Worm (Caenorhabditis elegans) whole organism, young adult: Measurements from ENCODE around the gene srbc-44.

ENCODE experiments used
- C06A6.2 ChIP-seq: fragments of 200-800 bp; sonication (Bioruptor generic); conservative IDR thresholded peaks from 2 replicates; pipeline ENCODE4 v1.3.6; 2022; ENCODE audit warnings: missing genetic modification characterization, missing compliant biosample characterization
- F22D6.2 ChIP-seq: sonication (generic microtip); optimal IDR thresholded peaks from 2 replicates; lab custom pipeline; 2016; ENCODE audit warnings: mild to moderate bottlenecking, missing genetic modification characterization, missing compliant biosample characterization
- F33H1.4 ChIP-seq: fragments of 200-800 bp; sonication (Bioruptor generic); IDR thresholded peaks from 2 replicates; pipeline ENCODE4 v1.3.6; 2022; ENCODE audit warnings: missing genetic modification reagents, missing genetic modification characterization, missing compliant biosample characterization
- F39B2.1 ChIP-seq: fragments of 200-800 bp; sonication (Bioruptor generic); IDR thresholded peaks from 2 replicates; pipeline ENCODE4 v1.3.6; 2022; ENCODE audit warnings: missing genetic modification reagents, missing genetic modification characterization, missing compliant biosample characterization
- F52B5.7 ChIP-seq: sonication (generic microtip); optimal IDR thresholded peaks from 2 replicates; lab custom pipeline; 2016; ENCODE audit warnings: mild to moderate bottlenecking, missing genetic modification characterization, missing compliant biosample characterization
- K12H6.12 ChIP-seq: fragments of 200-800 bp; sonication (Bioruptor generic); optimal IDR thresholded peaks from 2 replicates; lab custom pipeline; 2018; ENCODE audit warnings: mild to moderate bottlenecking, missing genetic modification characterization, missing compliant biosample characterization
- Y79H2A.3 ChIP-seq: fragments of 200-800 bp; sonication (Bioruptor generic); conservative IDR thresholded peaks from 2 replicates; pipeline ENCODE4 v1.3.6; 2022; ENCODE audit warnings: missing genetic modification reagents, missing genetic modification characterization, missing compliant biosample characterization
- Y95B8A.8 ChIP-seq: fragments of 200-800 bp; sonication (Bioruptor generic); IDR thresholded peaks from 2 replicates; pipeline ENCODE4 v1.3.6; 2022; ENCODE audit warnings: missing genetic modification reagents, missing genetic modification characterization, missing compliant biosample characterization
- ZK185.1 ChIP-seq: sonication (generic microtip); optimal IDR thresholded peaks from 2 replicates; lab custom pipeline; 2016; ENCODE audit warnings: mild to moderate bottlenecking, missing genetic modification characterization, missing compliant biosample characterization; ENCODE audit not compliant: poor library complexity, severe bottlenecking
- aptf-2 ChIP-seq: fragments of 200-800 bp; sonication (Bioruptor generic); conservative IDR thresholded peaks from 2 replicates; pipeline ENCODE4 v1.3.6; 2022; ENCODE audit warnings: missing genetic modification reagents, missing genetic modification characterization, missing compliant biosample characterization
- atf-7 ChIP-seq: sonication (generic microtip); optimal IDR thresholded peaks from 2 replicates; lab custom pipeline; 2017; ENCODE audit warnings: mild to moderate bottlenecking, missing genetic modification characterization, missing compliant biosample characterization
- attf-5 ChIP-seq: fragments of 200-800 bp; sonication (Bioruptor generic); optimal IDR thresholded peaks from 2 replicates; lab custom pipeline; 2018; ENCODE audit warnings: mild to moderate bottlenecking, missing genetic modification characterization, missing compliant biosample characterization
- bed-1 ChIP-seq: fragments of 200-800 bp; sonication (Bioruptor generic); IDR thresholded peaks from 2 replicates; pipeline ENCODE4 v1.3.6; 2022; ENCODE audit warnings: missing genetic modification reagents, missing genetic modification characterization, missing compliant biosample characterization
- ccch-3 ChIP-seq: fragments of 200-800 bp; sonication (Bioruptor generic); optimal IDR thresholded peaks from 2 replicates; lab custom pipeline; 2018; ENCODE audit warnings: mild to moderate bottlenecking, missing genetic modification characterization, missing compliant biosample characterization
- cebp-1 ChIP-seq, 2 experiments: fragments of 200-800 bp in 1 of 2; sonication (Bioruptor generic) in 1 of 2; sonication (generic microtip) in 1 of 2; IDR thresholded peaks in 1 of 2; optimal IDR thresholded peaks in 1 of 2; 2 replicates each; pipeline versions ENCODE4 v1.3.6 to Lab custom; 2017 to 2022; ENCODE audit warnings: missing compliant biosample characterization in 2 of 2, missing genetic modification characterization in 2 of 2, mild to moderate bottlenecking in 1 of 2, missing genetic modification reagents in 1 of 2, moderate library complexity in 1 of 2
- cebp-2 ChIP-seq: fragments of 200-800 bp; sonication (Bioruptor generic); IDR thresholded peaks from 2 replicates; pipeline ENCODE4 v1.3.6; 2022; ENCODE audit warnings: missing genetic modification characterization, missing compliant biosample characterization
- chd-7 ChIP-seq: sonication (generic microtip); optimal IDR thresholded peaks from 2 replicates; lab custom pipeline; 2016; ENCODE audit warnings: mild to moderate bottlenecking, missing genetic modification characterization, moderate library complexity, missing compliant biosample characterization
- dpff-1 ChIP-seq: sonication (generic microtip); optimal IDR thresholded peaks from 2 replicates; lab custom pipeline; 2017; ENCODE audit warnings: mild to moderate bottlenecking, missing genetic modification characterization, missing compliant biosample characterization
- egl-18 ChIP-seq: fragments of 200-800 bp; sonication (Bioruptor generic); IDR thresholded peaks from 2 replicates; pipeline ENCODE4 v1.3.6; 2022; ENCODE audit warnings: missing genetic modification reagents, missing genetic modification characterization, missing compliant biosample characterization
- egl-44 ChIP-seq: fragments of 200-800 bp; sonication (Bioruptor generic); IDR thresholded peaks from 2 replicates; pipeline ENCODE4 v1.3.6; 2022; ENCODE audit warnings: missing genetic modification reagents, missing genetic modification characterization, missing compliant biosample characterization
- egrh-3 ChIP-seq: fragments of 200-800 bp; sonication (Bioruptor generic); IDR thresholded peaks from 2 replicates; pipeline ENCODE4 v1.3.6; 2022; ENCODE audit warnings: missing genetic modification reagents, missing genetic modification characterization, missing compliant biosample characterization
- ekl-4 ChIP-seq: fragments of 200-800 bp; sonication (Bioruptor generic); IDR thresholded peaks from 2 replicates; pipeline ENCODE4 v1.3.6; 2022; ENCODE audit warnings: missing genetic modification reagents, missing genetic modification characterization, missing compliant biosample characterization
- hlh-12 ChIP-seq: sonication (generic microtip); optimal IDR thresholded peaks from 2 replicates; lab custom pipeline; 2016; ENCODE audit warnings: missing genetic modification characterization, missing compliant biosample characterization
- hlh-26 ChIP-seq: fragments of 200-800 bp; sonication (Bioruptor generic); conservative IDR thresholded peaks from 2 replicates; pipeline ENCODE4 v1.3.6; 2022; ENCODE audit warnings: missing genetic modification reagents, missing genetic modification characterization, missing compliant biosample characterization
- hmg-1.2 ChIP-seq: fragments of 200-800 bp; sonication (Bioruptor generic); IDR thresholded peaks from 2 replicates; pipeline ENCODE4 v1.3.6; 2022; ENCODE audit warnings: missing genetic modification reagents, missing genetic modification characterization, missing compliant biosample characterization
- hrde-1 ChIP-seq: sonication (generic microtip); optimal IDR thresholded peaks from 2 replicates; lab custom pipeline; 2016; ENCODE audit warnings: missing genetic modification characterization, mild to moderate bottlenecking, missing compliant biosample characterization, moderate library complexity, missing genotype, missing genetic modification reagents, borderline replicate concordance
- let-607 ChIP-seq, 2 experiments: fragments of 200-800 bp in 1 of 2; sonication (Bioruptor generic) in 1 of 2; sonication (generic microtip) in 1 of 2; optimal IDR thresholded peaks; 2 replicates each; lab custom pipeline; 2016 to 2018; ENCODE audit warnings: mild to moderate bottlenecking in 2 of 2, missing compliant biosample characterization in 2 of 2, missing genetic modification characterization in 2 of 2, moderate library complexity in 2 of 2, missing genotype in 1 of 2
- lin-35 ChIP-seq, 3 experiments: fragments of 150-350 bp in 2 of 3; sonication (generic microtip) in 1 of 3; optimal IDR thresholded peaks; 2 replicates each; lab custom pipeline; 2014 to 2018; ENCODE audit warnings: missing biosample characterization in 3 of 3, missing genetic modification characterization in 3 of 3, missing genetic modification reagents in 3 of 3
- lin-40 ChIP-seq: sonication (generic microtip); optimal IDR thresholded peaks from 2 replicates; lab custom pipeline; 2016; ENCODE audit warnings: missing genetic modification characterization, mild to moderate bottlenecking, missing compliant biosample characterization, missing genotype, missing genetic modification reagents
- lsl-1 ChIP-seq: fragments of 200-800 bp; sonication (Bioruptor generic); optimal IDR thresholded peaks from 2 replicates; lab custom pipeline; 2018; ENCODE audit warnings: mild to moderate bottlenecking, missing genetic modification characterization, moderate library complexity, missing compliant biosample characterization
- madf-10 ChIP-seq: sonication (generic microtip); optimal IDR thresholded peaks from 2 replicates; lab custom pipeline; 2016; ENCODE audit warnings: mild to moderate bottlenecking, missing genetic modification characterization, missing compliant biosample characterization
- mcd-1 ChIP-seq: fragments of 200-800 bp; sonication (Bioruptor generic); IDR thresholded peaks from 2 replicates; pipeline ENCODE4 v1.3.6; 2022; ENCODE audit warnings: missing genetic modification reagents, missing genetic modification characterization, missing compliant biosample characterization
- nfyb-1 ChIP-seq: fragments of 200-800 bp; sonication (Bioruptor generic); IDR thresholded peaks from 2 replicates; pipeline ENCODE4 v1.3.6; 2022; ENCODE audit warnings: missing genetic modification reagents, missing genetic modification characterization, missing compliant biosample characterization
- nhr-120 ChIP-seq: fragments of 200-800 bp; sonication (Bioruptor generic); IDR thresholded peaks from 2 replicates; pipeline ENCODE4 v1.3.6; 2022; ENCODE audit warnings: missing genetic modification characterization, missing compliant biosample characterization
- pha-4 ChIP-seq: fragments of 150-350 bp; sonication (generic microtip); optimal IDR thresholded peaks from 2 replicates; lab custom pipeline; 2014; ENCODE audit warnings: missing biosample characterization, missing genetic modification reagents, missing genetic modification characterization
- rcor-1 ChIP-seq: fragments of 200-800 bp; sonication (Bioruptor generic); IDR thresholded peaks from 2 replicates; pipeline ENCODE4 v1.3.6; 2022; ENCODE audit warnings: missing genetic modification reagents, missing genetic modification characterization, missing compliant biosample characterization
- sea-2 ChIP-seq: fragments of 200-800 bp; sonication (Bioruptor generic); IDR thresholded peaks from 2 replicates; pipeline ENCODE4 v1.3.6; 2022; ENCODE audit warnings: missing genetic modification characterization, missing compliant biosample characterization
- somi-1 ChIP-seq: fragments of 200-800 bp; sonication (Bioruptor generic); optimal IDR thresholded peaks from 2 replicates; lab custom pipeline; 2018; ENCODE audit warnings: mild to moderate bottlenecking, missing genetic modification characterization, missing compliant biosample characterization
- tlf-1 ChIP-seq: fragments of 200-800 bp; sonication (Bioruptor generic); optimal IDR thresholded peaks from 2 replicates; lab custom pipeline; 2018; ENCODE audit warnings: mild to moderate bottlenecking, missing genetic modification characterization, missing compliant biosample characterization
- ztf-18 ChIP-seq: sonication (generic microtip); optimal IDR thresholded peaks from 2 replicates; lab custom pipeline; 2016; ENCODE audit warnings: missing genotype, mild to moderate bottlenecking, missing genetic modification characterization, missing compliant biosample characterization
- ztf-22 ChIP-seq: fragments of 200-800 bp; sonication (Bioruptor generic); optimal IDR thresholded peaks from 2 replicates; lab custom pipeline; 2018; ENCODE audit warnings: mild to moderate bottlenecking, missing genetic modification characterization, moderate library complexity, missing compliant biosample characterization
- ztf-25 ChIP-seq: fragments of 200-800 bp; sonication (Bioruptor generic); IDR thresholded peaks from 2 replicates; pipeline ENCODE4 v1.3.6; 2022; ENCODE audit warnings: missing genetic modification reagents, missing genetic modification characterization, missing compliant biosample characterization

The srbc-44 gene

DNA sequence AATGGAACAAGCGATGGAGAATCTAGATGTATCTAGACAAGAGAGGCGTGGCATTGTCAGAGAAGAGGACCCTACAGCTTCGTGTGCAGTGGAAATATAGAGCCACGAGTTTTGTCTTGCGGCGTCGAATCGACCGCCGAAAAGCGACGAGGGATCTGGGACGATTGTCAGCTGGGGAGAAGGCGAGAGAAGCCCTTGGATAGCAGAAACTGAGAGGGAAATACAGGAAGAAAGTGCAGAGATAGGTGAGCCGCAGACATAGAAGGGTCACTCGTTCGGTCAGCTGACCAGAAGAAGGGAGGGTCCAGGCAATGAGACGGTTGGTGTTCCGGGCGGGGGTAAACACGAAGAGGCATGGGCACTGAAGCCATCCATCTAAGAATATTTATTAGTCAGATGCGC, 26.1 kb upstream of the srbc-44 start (continued):
- TF ChIP-seq lin-35 (GFP tag; optimal IDR thresholded peaks at IDR 0.05; lab: Kevin White, UChicago) (peak in 1 of 3 experiments; percentile 47), F52B5.7 (tag; lab: Kevin White, UChicago) (peak; percentile 31), ztf-22 (GFP tag; lab: Kevin White, UChicago) (no peak), egl-18 (no peak), bed-1 (GFP tag; lab: Robert Waterston, UW) (no peak), nhr-120 (GFP tag; lab: Robert Waterston, UW) (no peak), hlh-26 (GFP tag; lab: Robert Waterston, UW) (no peak), sea-2 (GFP tag; lab: Robert Waterston, UW) (no peak), hlh-12 (tag; lab: Kevin White, UChicago) (no peak), lsl-1 (GFP tag; lab: Kevin White, UChicago) (no peak), lin-40 (peak; percentile 19), chd-7 (tag; lab: Kevin White, UChicago) (peak; percentile 52), Y79H2A.3 (GFP tag; lab: Robert Waterston, UW) (no peak), pha-4 (tag; lab: Kevin White, UChicago) (no peak), ekl-4 (GFP tag; lab: Robert Waterston, UW) (no peak), F33H1.4 (GFP tag; lab: Robert Waterston, UW) (no peak), ztf-18 (tag; lab: Kevin White, UChicago) (peak; percentile 10), K12H6.12 (tag; lab: Kevin White, UChicago) (peak; percentile 93), tlf-1 (GFP tag; lab: Kevin White, UChicago) (no peak), egl-44 (0 out of 2 replicates have a peak, but pooled peaks have one; percentile 58), rcor-1 (peak; percentile 53; the same call in 1 of the 2 replicates), dpff-1 (tag; lab: Kevin White, UChicago) (no peak), somi-1 (GFP tag; lab: Kevin White, UChicago) (peak; percentile 60), aptf-2 (no peak), madf-10 (tag; lab: Kevin White, UChicago) (peak; percentile 81), let-607 (tag; optimal IDR thresholded peaks at IDR 0.05; lab: Kevin White, UChicago) (no peak), hmg-1.2 (peak; percentile 73; the same call in 1 of the 2 replicates), F22D6.2 (tag; lab: Kevin White, UChicago) (no peak), egrh-3 (peak; percentile 59; the same call in 1 of the 2 replicates), hrde-1 (tag; lab: Kevin White, UChicago) (no peak), ccch-3 (GFP tag; lab: Kevin White, UChicago) (no peak), Y95B8A.8 (GFP tag; lab: Robert Waterston, UW) (0 out of 2 replicates have a peak, but pooled peaks have one; percentile 37), cebp-1 (GFP tag; IDR thresholded peaks at IDR 0.05; lab: Robert Waterston, UW) (peak; percentile 49; the same call in 1 of the 2 replicates), cebp-1 (tag; optimal IDR thresholded peaks at IDR 0.05; lab: Kevin White, UChicago) (peak; percentile 78), attf-5 (peak; percentile 65), mcd-1 (GFP tag; lab: Robert Waterston, UW) (peak; percentile 64; the same call in 1 of the 2 replicates), ztf-25 (GFP tag; lab: Robert Waterston, UW) (no peak), atf-7 (tag; lab: Kevin White, UChicago) (peak; percentile 41), C06A6.2 (GFP tag; lab: Robert Waterston, UW) (no peak), F39B2.1 (no peak), nfyb-1 (no peak), cebp-2 (GFP tag; lab: Robert Waterston, UW) (no peak), ZK185.1 (tag; lab: Kevin White, UChicago) (peak; percentile 36)
